Worm (Caenorhabditis elegans) whole organism, L4 larva: ENCODE data around the gene srw-26.

ENCODE experiments used
- Y105C5A.15 ChIP-seq: fragments of 200-800 bp; sonication (Bioruptor generic); IDR thresholded peaks from 2 replicates; pipeline ENCODE4 v1.3.6; 2022; ENCODE audit warnings: missing genetic modification characterization, missing compliant biosample characterization
- Y5F2A.4 ChIP-seq: fragments of 200-800 bp; sonication (Bioruptor generic); optimal IDR thresholded peaks from 2 replicates; lab custom pipeline; 2018; ENCODE audit warnings: mild to moderate bottlenecking, missing genetic modification characterization, missing compliant biosample characterization
- Y75B8A.6 ChIP-seq: fragments of 200-800 bp; sonication (Bioruptor generic); IDR thresholded peaks from 2 replicates; pipeline ENCODE4 v1.3.6; 2022; ENCODE audit warnings: missing genetic modification reagents, missing genetic modification characterization, missing compliant biosample characterization
- aha-1 ChIP-seq: fragments of 150-350 bp; peaks from one replicate; lab custom pipeline; 2014; ENCODE audit warnings: missing biosample characterization, missing genetic modification characterization
- attf-4 ChIP-seq: sonication (generic microtip); optimal IDR thresholded peaks from 3 replicates; lab custom pipeline; 2017; ENCODE audit warnings: missing biosample characterization, missing genetic modification characterization
- ceh-20 ChIP-seq: fragments of 200-800 bp; sonication (Bioruptor generic); IDR thresholded peaks from 2 replicates; pipeline ENCODE4 v1.3.6; 2022; ENCODE audit warnings: missing genetic modification reagents, missing genetic modification characterization, missing compliant biosample characterization
- ceh-44 ChIP-seq: fragments of 200-800 bp; sonication (Bioruptor generic); IDR thresholded peaks from 2 replicates; pipeline ENCODE4 v1.3.6; 2022; ENCODE audit warnings: missing genetic modification reagents, missing genetic modification characterization, missing compliant biosample characterization
- dve-1 ChIP-seq: sonication (generic microtip); optimal IDR thresholded peaks from 2 replicates; lab custom pipeline; 2017; ENCODE audit warnings: antibody characterized with exemption, mild to moderate bottlenecking, missing genetic modification characterization, missing compliant biosample characterization; ENCODE audit not compliant: insufficient read depth
- hif-1 ChIP-seq, 2 experiments: sonication (generic microtip); optimal IDR thresholded peaks; 2 replicates each; lab custom pipeline; 2016 to 2017; ENCODE audit warnings: missing compliant biosample characterization in 2 of 2, missing genetic modification characterization in 2 of 2, missing genetic modification reagents in 2 of 2, missing genotype in 2 of 2, mild to moderate bottlenecking in 1 of 2
- lin-13 ChIP-seq: fragments of 150-350 bp; optimal IDR thresholded peaks from 2 replicates; lab custom pipeline; 2014; ENCODE audit warnings: missing biosample characterization, missing genetic modification reagents, missing genetic modification characterization
- lir-3 ChIP-seq: sonication (generic microtip); optimal IDR thresholded peaks from 2 replicates; lab custom pipeline; 2016; ENCODE audit warnings: mild to moderate bottlenecking, missing genetic modification characterization, missing compliant biosample characterization
- lsy-2 ChIP-seq, 2 experiments: fragments of 150-350 bp in 1 of 2; sonication (generic microtip) in 1 of 2; optimal IDR thresholded peaks; 2 replicates each; lab custom pipeline; 2014 to 2017; ENCODE audit warnings: missing biosample characterization in 2 of 2, missing genetic modification characterization in 2 of 2
- madf-5 ChIP-seq, 2 experiments: fragments of 200-800 bp; sonication (Bioruptor generic); IDR thresholded peaks; 2 replicates each; pipeline ENCODE4 v1.3.6; 2022; ENCODE audit warnings: missing compliant biosample characterization in 2 of 2, missing genetic modification characterization in 2 of 2
- madf-9 ChIP-seq: fragments of 200-800 bp; sonication (Bioruptor generic); conservative IDR thresholded peaks from 2 replicates; pipeline ENCODE4 v1.3.6; 2022; ENCODE audit warnings: missing genetic modification reagents, missing genetic modification characterization, missing compliant biosample characterization
- mdt-29 ChIP-seq: fragments of 200-800 bp; sonication (Bioruptor generic); IDR thresholded peaks from 2 replicates; pipeline ENCODE4 v1.3.6; 2022; ENCODE audit warnings: missing genetic modification reagents, missing genetic modification characterization, missing compliant biosample characterization
- mep-1 ChIP-seq: fragments of 150-350 bp; sonication (generic microtip); optimal IDR thresholded peaks from 3 replicates; lab custom pipeline; 2014; ENCODE audit warnings: missing biosample characterization, missing genetic modification characterization
- mxl-2 ChIP-seq: fragments of 200-800 bp; sonication (Bioruptor generic); conservative IDR thresholded peaks from 2 replicates; pipeline ENCODE4 v1.3.6; 2022; ENCODE audit warnings: missing genetic modification reagents, missing genetic modification characterization, missing compliant biosample characterization
- nhr-111 ChIP-seq: fragments of 200-800 bp; sonication (Bioruptor generic); optimal IDR thresholded peaks from 2 replicates; lab custom pipeline; 2018; ENCODE audit warnings: mild to moderate bottlenecking, missing genetic modification characterization, missing compliant biosample characterization
- nhr-28 ChIP-seq: fragments of 150-350 bp; optimal IDR thresholded peaks from 2 replicates; lab custom pipeline; 2014; ENCODE audit warnings: missing biosample characterization, missing genetic modification characterization
- nhr-42 ChIP-seq: fragments of 200-800 bp; sonication (Bioruptor generic); IDR thresholded peaks from 2 replicates; pipeline ENCODE4 v1.3.6; 2022; ENCODE audit warnings: missing genetic modification characterization, missing compliant biosample characterization
- nhr-48 ChIP-seq: sonication (generic microtip); optimal IDR thresholded peaks from 2 replicates; lab custom pipeline; 2016; ENCODE audit warnings: mild to moderate bottlenecking, missing genetic modification characterization, missing compliant biosample characterization
- nhr-77 ChIP-seq: fragments of 150-350 bp; optimal IDR thresholded peaks from 2 replicates; lab custom pipeline; 2014; ENCODE audit warnings: missing biosample characterization, missing genetic modification characterization
- pha-4 ChIP-seq, 2 experiments: fragments of 150-350 bp in 1 of 2; fragments of 200-800 bp in 1 of 2; sonication (Bioruptor generic) in 1 of 2; IDR thresholded peaks in 1 of 2; optimal IDR thresholded peaks in 1 of 2; 2 replicates each; pipeline versions ENCODE4 v1.3.6 to Lab custom; 2014 to 2022; ENCODE audit warnings: missing genetic modification characterization in 2 of 2, missing genetic modification reagents in 2 of 2, missing biosample characterization in 1 of 2, missing compliant biosample characterization in 1 of 2
- pqm-1 ChIP-seq: sonication (generic microtip); optimal IDR thresholded peaks from 2 replicates; lab custom pipeline; 2017; ENCODE audit warnings: missing biosample characterization, missing genetic modification characterization
- skn-1 ChIP-seq: fragments of 150-350 bp; optimal IDR thresholded peaks from 2 replicates; lab custom pipeline; 2014; ENCODE audit warnings: missing biosample characterization, missing genetic modification characterization
- snpc-1.2 ChIP-seq: fragments of 200-800 bp; sonication (Bioruptor generic); IDR thresholded peaks from 2 replicates; pipeline ENCODE4 v1.3.6; 2022; ENCODE audit warnings: missing genetic modification reagents, missing genetic modification characterization, missing compliant biosample characterization
- snpc-4 ChIP-seq: fragments of 150-350 bp; optimal IDR thresholded peaks from 2 replicates; lab custom pipeline; 2014; ENCODE audit warnings: missing biosample characterization, missing genetic modification characterization
- tag-97 ChIP-seq: fragments of 200-800 bp; sonication (Bioruptor generic); IDR thresholded peaks from 2 replicates; pipeline ENCODE4 v1.3.6; 2022; ENCODE audit warnings: missing genetic modification characterization, missing compliant biosample characterization
- unc-39 ChIP-seq: sonication (generic microtip); optimal IDR thresholded peaks from 2 replicates; lab custom pipeline; 2017; ENCODE audit warnings: missing biosample characterization, missing genetic modification characterization
- unc-62 ChIP-seq, 3 experiments: fragments of 150-350 bp in 1 of 3; sonication (generic microtip); optimal IDR thresholded peaks in 2 of 3; peaks in 1 of 3; 1 replicate in 1 of 3; 2 replicates in 2 of 3; lab custom pipeline; 2014 to 2017; ENCODE audit warnings: missing biosample characterization in 3 of 3, missing genetic modification characterization in 3 of 3, missing genetic modification reagents in 3 of 3, missing genotype in 1 of 3
- vab-7 ChIP-seq: fragments of 200-800 bp; sonication (Bioruptor generic); IDR thresholded peaks from 2 replicates; pipeline ENCODE4 v1.3.6; 2022; ENCODE audit warnings: missing genetic modification reagents, missing genetic modification characterization, missing compliant biosample characterization
- zag-1 ChIP-seq: fragments of 150-350 bp; optimal IDR thresholded peaks from 2 replicates; lab custom pipeline; 2014; ENCODE audit warnings: missing biosample characterization, missing genetic modification characterization

Gene srw-26

DNA sequence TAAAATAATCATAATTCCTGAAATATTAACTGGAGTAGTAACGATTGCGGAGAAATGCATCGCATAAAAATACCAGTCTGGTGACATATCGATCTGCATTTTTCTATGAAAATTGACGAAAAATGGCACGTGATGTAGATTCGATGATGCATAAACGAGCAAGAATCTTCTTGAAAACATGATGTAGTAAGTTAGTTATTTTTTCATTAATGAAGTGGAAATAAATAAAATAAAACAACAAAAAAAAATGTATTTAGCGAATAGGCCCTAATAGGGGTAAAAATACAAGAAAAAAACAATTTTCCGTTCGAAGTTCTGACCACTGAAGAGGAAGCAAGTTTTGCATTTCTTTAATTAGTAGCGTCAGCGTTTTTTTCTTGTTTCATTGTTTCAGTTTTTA is 32.8 kb upstream of the srw-26 start, which contains the start of gene sri-2:
TSS of gene sri-2 (minus strand) at position 101 of the 400 bp plus-strand sequence.
- TF ChIP-seq unc-62 (GFP tag; optimal IDR thresholded peaks at IDR 0.05 in 1 of 2; lab: Kevin White, UChicago) (no peak), unc-62 (tag; optimal IDR thresholded peaks at IDR 0.05; lab: Kevin White, UChicago) (no peak), aha-1 (tag; lab: Kevin White, UChicago) (peak; percentile 21), ceh-20 (GFP tag; lab: Robert Waterston, UW) (no peak)

DNA sequence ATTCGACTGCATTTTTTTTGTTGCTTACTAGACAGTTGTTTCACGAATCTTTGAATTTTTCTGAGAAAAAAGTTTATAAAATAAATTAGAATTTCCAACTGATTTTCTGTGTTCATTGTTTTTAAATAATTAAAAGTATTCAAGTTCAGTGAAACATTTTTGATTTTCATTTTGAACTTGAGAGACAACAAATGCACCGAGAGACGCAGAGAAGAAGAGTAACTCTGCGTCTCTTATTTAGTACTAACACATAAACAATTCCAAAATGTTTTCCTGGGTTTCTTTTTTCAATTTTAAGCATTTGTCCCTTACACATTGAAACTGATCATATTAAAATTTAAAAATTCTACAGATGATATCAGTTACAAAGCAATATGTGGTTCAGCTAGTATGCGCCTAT is 27.2 kb upstream of the srw-26 start:
- TF ChIP-seq nhr-48 (tag; lab: Kevin White, UChicago) (peak; percentile 26), pha-4 (GFP tag; IDR thresholded peaks at IDR 0.05; lab: Robert Waterston, UW) (no peak), pha-4 (tag; optimal IDR thresholded peaks at IDR 0.05; lab: Kevin White, UChicago) (no peak)

DNA sequence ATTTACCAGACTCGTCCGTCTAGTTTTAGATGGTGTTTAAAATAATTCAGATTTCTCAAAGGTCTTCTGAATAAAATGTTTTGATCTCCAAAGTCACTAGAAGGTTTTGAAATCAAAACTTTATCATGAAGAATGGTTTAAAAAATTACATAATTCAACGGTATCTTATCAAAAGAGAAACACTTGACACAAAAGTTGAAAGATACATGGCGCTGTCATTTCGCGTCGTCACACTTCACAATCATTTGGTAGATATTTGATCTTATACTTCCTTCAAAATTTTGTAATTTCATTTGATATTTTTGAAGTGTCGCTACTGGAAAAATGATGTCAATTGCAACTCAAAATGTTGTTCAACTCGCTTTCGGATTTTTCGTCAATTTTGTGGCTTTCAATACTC is 24.8 kb upstream of the srw-26 start, which contains the start of gene F36G9.3:
TSS of gene F36G9.3 (plus strand) at position 301 of the 400 bp plus-strand sequence.
- TF ChIP-seq lir-3 (no peak), nhr-77 (no peak), Y75B8A.6 (no peak), nhr-28 (tag; lab: Kevin White, UChicago) (no peak), unc-39 (tag; lab: Kevin White, UChicago) (no peak), tag-97 (GFP tag; lab: Robert Waterston, UW) (no peak)
- TF ChIP-seq, all 104 proteins: peak for 0

DNA sequence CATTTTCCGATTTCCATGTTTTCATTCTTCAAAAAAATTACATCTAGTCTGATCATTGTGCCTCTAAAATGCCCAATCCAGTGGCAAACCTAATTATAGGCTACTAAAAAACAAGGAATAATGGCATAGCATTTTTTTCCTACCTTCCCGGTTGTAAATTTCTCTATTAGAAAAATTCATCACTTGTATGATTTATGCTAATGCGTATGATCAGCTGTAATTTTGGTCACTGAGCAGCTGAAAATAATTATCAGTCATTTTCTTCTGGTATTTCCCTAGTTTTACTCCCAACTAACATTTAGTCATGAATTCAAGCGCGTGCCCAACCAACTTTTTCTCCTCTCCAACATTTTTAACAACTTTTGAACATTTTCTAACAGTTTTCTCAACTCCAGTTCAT is 23.2 kb upstream of the srw-26 start, which contains the start of gene srh-186:
TSS of gene srh-186 (plus strand) at position 301 of the 400 bp plus-strand sequence.
- TF ChIP-seq pqm-1 (tag; lab: Kevin White, UChicago) (no peak), aha-1 (tag; lab: Kevin White, UChicago) (peak; percentile 29)

DNA sequence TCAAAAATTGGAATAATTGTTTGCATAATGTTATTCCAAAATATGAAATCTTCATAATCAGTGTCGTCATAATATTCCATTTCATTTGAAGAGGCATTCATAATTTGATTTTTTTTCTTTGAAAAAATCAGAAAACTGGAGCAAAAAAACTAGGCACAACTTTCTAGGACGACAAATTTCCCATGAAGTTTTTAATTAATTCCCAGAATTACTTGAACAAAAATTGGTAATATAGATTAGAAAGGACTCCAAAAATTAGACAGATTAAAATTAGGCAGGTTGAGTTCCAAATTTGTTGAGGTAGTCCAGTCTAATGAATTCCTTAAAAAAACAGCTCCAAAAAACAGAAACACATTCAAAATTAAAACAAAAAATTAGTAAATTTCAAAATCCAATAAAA is 22.6 kb upstream of the srw-26 start, which contains the start of gene srw-57:
TSS of gene srw-57 (minus strand) at position 101 of the 400 bp plus-strand sequence.
- no peak for TF ChIP-seq snpc-1.2 (GFP tag; lab: Robert Waterston, UW)
- no peak for TF ChIP-seq skn-1 (tag; lab: Kevin White, UChicago)
- TF ChIP-seq mdt-29: no peak
- TF ChIP-seq attf-4 (tag; lab: Kevin White, UChicago): no peak
- TF ChIP-seq Y105C5A.15 (GFP tag; lab: Robert Waterston, UW): no peak
- no peak for TF ChIP-seq zag-1 (tag; lab: Kevin White, UChicago)
- TF ChIP-seq madf-5 (GFP tag; IDR thresholded peaks at IDR 0.05; lab: Robert Waterston, UW): no peak
- no peak for TF ChIP-seq madf-9
- TF ChIP-seq, all 104 proteins: peak for 0

DNA sequence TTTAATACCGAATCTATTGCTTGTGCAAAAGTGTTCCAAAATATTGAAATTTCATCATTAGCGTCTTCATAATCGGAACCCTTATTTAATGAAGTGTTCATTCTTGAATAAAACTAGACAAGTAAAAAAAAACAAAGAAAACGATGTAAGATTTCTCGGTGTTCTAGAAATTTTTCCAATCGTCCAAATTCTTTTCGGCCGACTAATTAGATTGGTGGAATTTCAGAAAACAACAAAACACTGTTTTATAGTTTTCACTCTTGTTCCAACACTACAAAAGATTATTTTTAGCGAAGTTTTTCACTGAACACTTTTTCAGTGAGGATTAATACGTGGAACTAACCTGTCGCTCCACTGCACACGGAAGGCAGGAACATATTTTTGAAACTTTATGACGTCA is 20.5 kb upstream of the srw-26 start, which contains the start of gene srw-56:
TSS of gene srw-56 (minus strand) at position 101 of the 400 bp plus-strand sequence.
- TF ChIP-seq mxl-2 (GFP tag; lab: Robert Waterston, UW) (no peak), zag-1 (tag; lab: Kevin White, UChicago) (no peak), snpc-4 (tag; lab: Kevin White, UChicago) (no peak), Y5F2A.4 (GFP tag; lab: Kevin White, UChicago) (no peak), unc-62 (GFP tag; optimal IDR thresholded peaks at IDR 0.05 in 1 of 2; lab: Kevin White, UChicago) (no peak), unc-62 (tag; optimal IDR thresholded peaks at IDR 0.05; lab: Kevin White, UChicago) (no peak), nhr-111 (GFP tag; lab: Kevin White, UChicago) (no peak), lsy-2 (tag; optimal IDR thresholded peaks at IDR 0.05; lab: Kevin White, UChicago) (no peak), ceh-44 (GFP tag; lab: Robert Waterston, UW) (no peak), mep-1 (tag; lab: Kevin White, UChicago) (no peak), nhr-42 (GFP tag; lab: Robert Waterston, UW) (no peak), dve-1 (tag; lab: Kevin White, UChicago) (no peak), hif-1 (tag; optimal IDR thresholded peaks at IDR 0.05; lab: Kevin White, UChicago) (no peak), vab-7 (no peak), lin-13 (GFP tag; lab: Kevin White, UChicago) (no peak), Y75B8A.6 (no peak)
